Comparison of ENCODE assay signal across 5 fruit fly cellular contexts in genomic region chr3L:14801854-14802616, dm6.
A peak's percentile ranks its signal among the peaks of the same experiment; 100 is the strongest.
TF ChIP-seq lines count a peak whose summit lies in the region.

Gene NHP2 (minus strand): TSS chr3L:14802168.

- peak; percentile 68 for TF ChIP-seq CTCF in whole organism, embryonic (GFP tag; optimal IDR thresholded peaks at IDR 0.05; lab: Kevin White, UChicago)

TF ChIP-seq in whole organism, adult, 20 proteins besides CTCF, POLR2A, EP300 and RAD21 (continues in another document):
- TF ChIP-seq Mnt (GFP tag; optimal IDR thresholded peaks at IDR 0.05; lab: Kevin White, UChicago) = peak; percentile 98
- peak; percentile 76 for TF ChIP-seq CG33017 (tag; optimal IDR thresholded peaks at IDR 0.05; lab: Kevin White, UChicago)
- TF ChIP-seq cnc (optimal IDR thresholded peaks at IDR 0.05; lab: Kevin White, UChicago) = no peak
- TF ChIP-seq bab1 (GFP tag; optimal IDR thresholded peaks at IDR 0.05; lab: Kevin White, UChicago) = peak; percentile 67
- TF ChIP-seq cic (GFP tag; optimal IDR thresholded peaks at IDR 0.05; lab: Kevin White, UChicago) = no peak
- peak; percentile 72 for TF ChIP-seq CG7101 (tag; optimal IDR thresholded peaks at IDR 0.05; lab: Kevin White, UChicago)
- no peak for TF ChIP-seq Clk (GFP tag; optimal IDR thresholded peaks at IDR 0.05; lab: Kevin White, UChicago)
- TF ChIP-seq toe (GFP tag; optimal IDR thresholded peaks at IDR 0.05; lab: Kevin White, UChicago) = no peak
- TF ChIP-seq CG14711 (tag; optimal IDR thresholded peaks at IDR 0.05; lab: Kevin White, UChicago) = peak; percentile 69
- peak; percentile 52 for TF ChIP-seq CG12768 (GFP tag; optimal IDR thresholded peaks at IDR 0.05; lab: Kevin White, UChicago)
- TF ChIP-seq tj (GFP tag; optimal IDR thresholded peaks at IDR 0.05; lab: Kevin White, UChicago) = peak; percentile 42
- TF ChIP-seq CG7045 (GFP tag; optimal IDR thresholded peaks at IDR 0.05; lab: Kevin White, UChicago) = peak; percentile 67
- TF ChIP-seq ovo (GFP tag; optimal IDR thresholded peaks at IDR 0.05; lab: Kevin White, UChicago) = no peak
- no peak for TF ChIP-seq CG5204 (GFP tag; optimal IDR thresholded peaks at IDR 0.05; lab: Kevin White, UChicago)
- TF ChIP-seq Crg-1 (GFP tag; optimal IDR thresholded peaks at IDR 0.05; lab: Kevin White, UChicago) = no peak
- peak; percentile 4 for TF ChIP-seq pad (GFP tag; optimal IDR thresholded peaks at IDR 0.05; lab: Kevin White, UChicago)
- TF ChIP-seq CG1620 (GFP tag; optimal IDR thresholded peaks at IDR 0.05; lab: Kevin White, UChicago) = peak; percentile 43
- TF ChIP-seq Hr96 (GFP tag; optimal IDR thresholded peaks at IDR 0.05; lab: Kevin White, UChicago) = peak; percentile 27

TF ChIP-seq in whole organism, embryonic, 481 proteins besides CTCF, POLR2A, EP300 and RAD21 (continues in another document):
- peak; percentile 30 for TF ChIP-seq Side (GFP tag; optimal IDR thresholded peaks at IDR 0.05; lab: Kevin White, UChicago)
- peak; percentile 52 for TF ChIP-seq org-1 (GFP tag; optimal IDR thresholded peaks at IDR 0.05; lab: Kevin White, UChicago)
- TF ChIP-seq CG9797 (GFP tag; optimal IDR thresholded peaks at IDR 0.05; lab: Kevin White, UChicago) = peak; percentile 93
- TF ChIP-seq CG17385 (GFP tag; optimal IDR thresholded peaks at IDR 0.05; lab: Kevin White, UChicago) = no peak
- peak; percentile 43; the same call in 1 of the 2 replicates for TF ChIP-seq klu (GFP tag; IDR thresholded peaks at IDR 0.05; lab: Robert Waterston, UW)
- peak; percentile 57; the same call in 1 of the 2 replicates for TF ChIP-seq Lim3 (GFP tag; IDR thresholded peaks at IDR 0.05; lab: Robert Waterston, UW)
- TF ChIP-seq CG12104 (GFP tag; optimal IDR thresholded peaks at IDR 0.05; lab: Kevin White, UChicago) = peak; percentile 78
- no peak for TF ChIP-seq CG7271 (tag; optimal IDR thresholded peaks at IDR 0.05; lab: Kevin White, UChicago)
- TF ChIP-seq sens-2 (GFP tag; IDR thresholded peaks at IDR 0.05; lab: Robert Waterston, UW) = peak; percentile 75; the same call in 1 of the 2 replicates
- TF ChIP-seq CG2129 (GFP tag; IDR thresholded peaks at IDR 0.05; lab: Robert Waterston, UW; ENCODE audit: partially characterized antibody) = no peak
- peak; percentile 49; the same call in 1 of the 2 replicates for TF ChIP-seq CG13287 (GFP tag; IDR thresholded peaks at IDR 0.05; lab: Robert Waterston, UW; ENCODE audit: partially characterized antibody)
- TF ChIP-seq Bdp1 (GFP tag; optimal IDR thresholded peaks at IDR 0.05; lab: Kevin White, UChicago) = peak; percentile 53
- no peak for TF ChIP-seq sd (tag; optimal IDR thresholded peaks at IDR 0.05; lab: Kevin White, UChicago)
- no peak for TF ChIP-seq HLHmδ (GFP tag; optimal IDR thresholded peaks at IDR 0.05; lab: Kevin White, UChicago)
- TF ChIP-seq CG2678 (tag; optimal IDR thresholded peaks at IDR 0.05; lab: Kevin White, UChicago) = no peak
- peak; percentile 79 for TF ChIP-seq CG32767 (GFP tag; IDR thresholded peaks at IDR 0.05; lab: Robert Waterston, UW)
- TF ChIP-seq caup (GFP tag; optimal IDR thresholded peaks at IDR 0.05; lab: Kevin White, UChicago; ENCODE audit: severe bottlenecking) = peak; percentile 87

TF ChIP-seq in whole organism, prepupa, 60 proteins besides CTCF, POLR2A, EP300 and RAD21 (continues in another document):
- TF ChIP-seq CG11762 (GFP tag; optimal IDR thresholded peaks at IDR 0.05; lab: Kevin White, UChicago; ENCODE audit: insufficient read depth) (peak; percentile 73), CG8119 (GFP tag; IDR thresholded peaks at IDR 0.05; lab: Robert Waterston, UW) (peak; percentile 88), CG11294 (GFP tag; IDR thresholded peaks at IDR 0.05; lab: Robert Waterston, UW) (peak; percentile 44; the same call in 1 of the 2 replicates), CG15336 (GFP tag; IDR thresholded peaks at IDR 0.05; lab: Robert Waterston, UW) (peak; percentile 87), Ets21C (GFP tag; optimal IDR thresholded peaks at IDR 0.05; lab: Kevin White, UChicago) (peak; percentile 49), spab (GFP tag; optimal IDR thresholded peaks at IDR 0.05; lab: Kevin White, UChicago) (no peak), CG32006 (GFP tag; optimal IDR thresholded peaks at IDR 0.05; lab: Kevin White, UChicago) (peak; percentile 8), CG34406 (GFP tag; optimal IDR thresholded peaks at IDR 0.05; lab: Kevin White, UChicago) (peak; percentile 74), lz (GFP tag; optimal IDR thresholded peaks at IDR 0.05; lab: Kevin White, UChicago) (peak; percentile 80), CG6854 (GFP tag; optimal IDR thresholded peaks at IDR 0.05; lab: Kevin White, UChicago) (peak; percentile 63), CG11902 (GFP tag; optimal IDR thresholded peaks at IDR 0.05; lab: Kevin White, UChicago) (peak; percentile 54), cyc (GFP tag; optimal IDR thresholded peaks at IDR 0.05; lab: Kevin White, UChicago) (peak; percentile 77), Sox14 (GFP tag; optimal IDR thresholded peaks at IDR 0.05; lab: Kevin White, UChicago) (no peak), CG3032 (tag; optimal IDR thresholded peaks at IDR 0.05; lab: Kevin White, UChicago) (peak; percentile 84), eg (GFP tag; IDR thresholded peaks at IDR 0.05; lab: Robert Waterston, UW) (peak; percentile 92), CG6792 (GFP tag; optimal IDR thresholded peaks at IDR 0.05; lab: Kevin White, UChicago) (peak; percentile 77), Blimp-1 (GFP tag; optimal IDR thresholded peaks at IDR 0.05; lab: Kevin White, UChicago) (peak; percentile 42), svp (GFP tag; lab: Kevin White, UChicago) (peak; percentile 60), Hr4 (GFP tag; optimal IDR thresholded peaks at IDR 0.05; lab: Kevin White, UChicago) (no peak)

TF ChIP-seq in whole organism, pupa, 21 proteins besides CTCF, POLR2A, EP300 and RAD21:
- TF ChIP-seq Pif1A (GFP tag; optimal IDR thresholded peaks at IDR 0.05; lab: Kevin White, UChicago) (no peak), CG34367 (tag; optimal IDR thresholded peaks at IDR 0.05; lab: Kevin White, UChicago) (no peak), fd96Ca (GFP tag; IDR thresholded peaks at IDR 0.05; lab: Robert Waterston, UW) (no peak), CG32121 (GFP tag; IDR thresholded peaks at IDR 0.05; lab: Robert Waterston, UW) (peak; percentile 77), Ets98B (GFP tag; IDR thresholded peaks at IDR 0.05; lab: Robert Waterston, UW) (peak; percentile 90), rn (GFP tag; IDR thresholded peaks at IDR 0.05; lab: Robert Waterston, UW) (peak; percentile 62), Pif1B (GFP tag; optimal IDR thresholded peaks at IDR 0.05; lab: Kevin White, UChicago) (no peak), CG13204 (GFP tag; optimal IDR thresholded peaks at IDR 0.05; lab: Kevin White, UChicago) (no peak), EcR (GFP tag; optimal IDR thresholded peaks at IDR 0.05; lab: Kevin White, UChicago) (no peak), CG15710 (tag; optimal IDR thresholded peaks at IDR 0.05; lab: Kevin White, UChicago) (peak; percentile 74), CG9948 (tag; optimal IDR thresholded peaks at IDR 0.05; lab: Kevin White, UChicago) (peak; percentile 72), CG12605 (GFP tag; IDR thresholded peaks at IDR 0.05; lab: Robert Waterston, UW) (peak; percentile 89), CG4496 (GFP tag; IDR thresholded peaks at IDR 0.05; lab: Robert Waterston, UW) (peak; percentile 88), CG8301 (tag; optimal IDR thresholded peaks at IDR 0.05; lab: Kevin White, UChicago) (no peak), CG17806 (tag; optimal IDR thresholded peaks at IDR 0.05; lab: Kevin White, UChicago) (peak; percentile 85), Snoo (tag; optimal IDR thresholded peaks at IDR 0.05; lab: Kevin White, UChicago) (peak; percentile 82), gl (tag; optimal IDR thresholded peaks at IDR 0.05; lab: Kevin White, UChicago) (peak; percentile 58), D1 (tag; optimal IDR thresholded peaks at IDR 0.05; lab: Kevin White, UChicago) (peak; percentile 88), CG14655 (GFP tag; optimal IDR thresholded peaks at IDR 0.05; lab: Kevin White, UChicago) (no peak), CG8159 (tag; optimal IDR thresholded peaks at IDR 0.05; lab: Kevin White, UChicago) (no peak), CG10348 (GFP tag; IDR thresholded peaks at IDR 0.05; lab: Robert Waterston, UW) (no peak)
TF ChIP-seq in whole organism, pupa: peak in this region for 11.

TF ChIP-seq in whole organism, wandering third instar larva, 38 proteins besides CTCF, POLR2A, EP300 and RAD21:
- peak; percentile 20 for TF ChIP-seq Rel (GFP tag; optimal IDR thresholded peaks at IDR 0.05; lab: Kevin White, UChicago)
- TF ChIP-seq Rel (tag; optimal IDR thresholded peaks at IDR 0.05; lab: Kevin White, UChicago) = peak; percentile 48
- TF ChIP-seq CG32264 (GFP tag; optimal IDR thresholded peaks at IDR 0.05; lab: Kevin White, UChicago) = peak; percentile 35
- TF ChIP-seq dmrt93B (GFP tag; optimal IDR thresholded peaks at IDR 0.05; lab: Kevin White, UChicago) = no peak
- peak in 1 of 2 experiments; percentile 78 for TF ChIP-seq foxo (GFP tag; optimal IDR thresholded peaks at IDR 0.05; lab: Kevin White, UChicago)
- no peak for TF ChIP-seq Hr78 (GFP tag; optimal IDR thresholded peaks at IDR 0.05; lab: Kevin White, UChicago)
- no peak for TF ChIP-seq usp (GFP tag; optimal IDR thresholded peaks at IDR 0.05; lab: Kevin White, UChicago)
- peak; percentile 35 for TF ChIP-seq psq (GFP tag; optimal IDR thresholded peaks at IDR 0.05; lab: Kevin White, UChicago)
- TF ChIP-seq tai (GFP tag; optimal IDR thresholded peaks at IDR 0.05; lab: Kevin White, UChicago) = no peak
- TF ChIP-seq lola (GFP tag; optimal IDR thresholded peaks at IDR 0.05; lab: Kevin White, UChicago) = no peak
- peak; percentile 60 for TF ChIP-seq ey (GFP tag; optimal IDR thresholded peaks at IDR 0.05; lab: Kevin White, UChicago)
- TF ChIP-seq CrebA (GFP tag; optimal IDR thresholded peaks at IDR 0.05; lab: Kevin White, UChicago; ENCODE audit: borderline replicate concordance) = no peak
- TF ChIP-seq CG9705 (GFP tag; optimal IDR thresholded peaks at IDR 0.05; lab: Kevin White, UChicago) = peak; percentile 53
- peak; percentile 65 for TF ChIP-seq OdsH (GFP tag; optimal IDR thresholded peaks at IDR 0.05; lab: Kevin White, UChicago)
- TF ChIP-seq sv (GFP tag; optimal IDR thresholded peaks at IDR 0.05; lab: Kevin White, UChicago) = peak; percentile 47
- no peak for TF ChIP-seq rgr (GFP tag; optimal IDR thresholded peaks at IDR 0.05; lab: Kevin White, UChicago)
- TF ChIP-seq h (GFP tag; optimal IDR thresholded peaks at IDR 0.05; lab: Kevin White, UChicago) = peak; percentile 76
- TF ChIP-seq Dfd (GFP tag; optimal IDR thresholded peaks at IDR 0.05; lab: Kevin White, UChicago) = no peak
- TF ChIP-seq Myc (optimal IDR thresholded peaks at IDR 0.05; lab: Kevin White, UChicago) = peak; percentile 38
- TF ChIP-seq fru (GFP tag; optimal IDR thresholded peaks at IDR 0.05; lab: Kevin White, UChicago) = peak; percentile 68
- peak; percentile 75 for TF ChIP-seq HLH106 (tag; optimal IDR thresholded peaks at IDR 0.05; lab: Kevin White, UChicago)
- TF ChIP-seq Sp1 (GFP tag; optimal IDR thresholded peaks at IDR 0.05; lab: Kevin White, UChicago) = peak; percentile 72
- no peak for TF ChIP-seq Mio (GFP tag; optimal IDR thresholded peaks at IDR 0.05; lab: Kevin White, UChicago)
- TF ChIP-seq sage (GFP tag; optimal IDR thresholded peaks at IDR 0.05; lab: Kevin White, UChicago) = peak; percentile 74
